Worm (Caenorhabditis elegans) whole organism, midembryonic: ENCODE results near the gene aat-3.

Experiments used
- T22C8.4 ChIP-seq: fragments of 200-800 bp; sonication (Bioruptor generic); IDR thresholded peaks from 2 replicates; pipeline ENCODE4 v1.3.6; 2022; ENCODE audit warnings: missing genetic modification characterization, missing compliant biosample characterization
- cog-1 ChIP-seq: sonication (generic microtip); optimal IDR thresholded peaks from 2 replicates; lab custom pipeline; 2016; ENCODE audit warnings: missing genetic modification characterization, missing compliant biosample characterization
- flt-1 ChIP-seq: fragments of 200-800 bp; sonication (Bioruptor generic); IDR thresholded peaks from 2 replicates; pipeline ENCODE4 v1.3.6; 2022; ENCODE audit warnings: missing genetic modification characterization, missing compliant biosample characterization
- klf-2 ChIP-seq: fragments of 200-800 bp; sonication (Bioruptor generic); conservative IDR thresholded peaks from 2 replicates; pipeline ENCODE4 v1.3.6; 2022; ENCODE audit warnings: missing genetic modification reagents, missing genetic modification characterization, missing compliant biosample characterization
- med-1 ChIP-seq: sonication (generic microtip); optimal IDR thresholded peaks from 2 replicates; lab custom pipeline; 2017; ENCODE audit warnings: missing genetic modification characterization, mild to moderate bottlenecking, missing compliant biosample characterization, antibody characterized with exemption, missing genetic modification reagents; ENCODE audit not compliant: insufficient read depth
- ref-1 ChIP-seq: fragments of 200-800 bp; sonication (Bioruptor generic); conservative IDR thresholded peaks from 2 replicates; pipeline ENCODE4 v1.3.6; 2022; ENCODE audit warnings: missing genetic modification reagents, missing genetic modification characterization, missing compliant biosample characterization
- tab-1 ChIP-seq: fragments of 200-800 bp; sonication (Bioruptor generic); IDR thresholded peaks from 2 replicates; pipeline ENCODE4 v1.3.6; 2022; ENCODE audit warnings: missing genetic modification characterization, missing compliant biosample characterization
- ztf-23 ChIP-seq: fragments of 200-800 bp; sonication (Bioruptor generic); IDR thresholded peaks from 2 replicates; pipeline ENCODE4 v1.3.6; 2022; ENCODE audit warnings: missing genetic modification reagents, missing genetic modification characterization, missing compliant biosample characterization
- ztf-29 ChIP-seq: fragments of 200-800 bp; sonication (Bioruptor generic); IDR thresholded peaks from 2 replicates; pipeline ENCODE4 v1.3.6; 2022; ENCODE audit warnings: missing genetic modification reagents, missing genetic modification characterization, missing compliant biosample characterization

Gene aat-3

ce11 chrX:2552210-2552674, at the start of gene aat-3:
Gene aat-3, plus strand, starts transcription at chrX:2552260.
- no peak for TF ChIP-seq flt-1
- TF ChIP-seq tab-1 (GFP tag; lab: Robert Waterston, UW): no peak
- 0 out of 2 replicates have a peak, but pooled peaks have one; percentile 8 for TF ChIP-seq klf-2
- 0 out of 2 replicates have a peak, but pooled peaks have one; percentile 11 for TF ChIP-seq ref-1 (GFP tag; lab: Robert Waterston, UW)
- no peak for TF ChIP-seq med-1 (GFP tag; lab: Kevin White, UChicago)
- TF ChIP-seq T22C8.4: no peak
- peak; percentile 39; the same call in 1 of the 2 replicates for TF ChIP-seq ztf-29 (GFP tag; lab: Robert Waterston, UW)
- no peak for TF ChIP-seq ztf-23 (GFP tag; lab: Robert Waterston, UW)
- TF ChIP-seq cog-1 (tag; lab: Kevin White, UChicago): no peak

ce11 chrX:2506738-2507137, 45.3 kb upstream of the aat-3 start:
- TF ChIP-seq flt-1: no peak
- no peak for TF ChIP-seq tab-1 (GFP tag; lab: Robert Waterston, UW)
- no peak for TF ChIP-seq ref-1 (GFP tag; lab: Robert Waterston, UW)
- no peak for TF ChIP-seq ztf-23 (GFP tag; lab: Robert Waterston, UW)
- TF ChIP-seq ztf-29 (GFP tag; lab: Robert Waterston, UW): no peak
- TF ChIP-seq klf-2: no peak
- no peak for TF ChIP-seq med-1 (GFP tag; lab: Kevin White, UChicago)
- TF ChIP-seq cog-1 (tag; lab: Kevin White, UChicago): no peak

- TF ChIP-seq cog-1 (tag; lab: Kevin White, UChicago) (no peak), ztf-29 (GFP tag; lab: Robert Waterston, UW) (no peak), ref-1 (GFP tag; lab: Robert Waterston, UW) (no peak), tab-1 (GFP tag; lab: Robert Waterston, UW) (no peak), flt-1 (no peak), med-1 (GFP tag; lab: Kevin White, UChicago) (no peak)
Measured at ce11 chrX:2508449-2508848, 43.6 kb upstream of the aat-3 start, which contains the start of gene K02E10.7. Gene K02E10.7, minus strand, starts transcription at chrX:2508549.

- TF ChIP-seq tab-1 (GFP tag; lab: Robert Waterston, UW) (no peak), cog-1 (tag; lab: Kevin White, UChicago) (peak; percentile 22), med-1 (GFP tag; lab: Kevin White, UChicago) (no peak), T22C8.4 (no peak)
Measured at ce11 chrX:2513667-2514198, 38.3 kb upstream of the aat-3 start.

ce11 chrX:2515224-2515623, 36.8 kb upstream of the aat-3 start, which contains the start of gene syg-1:
Gene syg-1, minus strand, starts transcription at chrX:2515324.
- no peak for TF ChIP-seq ref-1 (GFP tag; lab: Robert Waterston, UW)
- no peak for TF ChIP-seq flt-1
- no peak for TF ChIP-seq med-1 (GFP tag; lab: Kevin White, UChicago)
- TF ChIP-seq ztf-29 (GFP tag; lab: Robert Waterston, UW): no peak
- no peak for TF ChIP-seq klf-2
- no peak for TF ChIP-seq ztf-23 (GFP tag; lab: Robert Waterston, UW)
- no peak for TF ChIP-seq tab-1 (GFP tag; lab: Robert Waterston, UW)
- TF ChIP-seq T22C8.4: no peak
- no peak for TF ChIP-seq cog-1 (tag; lab: Kevin White, UChicago)

- TF ChIP-seq flt-1 (no peak), ztf-23 (GFP tag; lab: Robert Waterston, UW) (no peak), ref-1 (GFP tag; lab: Robert Waterston, UW) (no peak), tab-1 (GFP tag; lab: Robert Waterston, UW) (no peak), klf-2 (no peak), T22C8.4 (no peak), cog-1 (tag; lab: Kevin White, UChicago) (no peak), med-1 (GFP tag; lab: Kevin White, UChicago) (no peak), ztf-29 (GFP tag; lab: Robert Waterston, UW) (no peak)
Measured at ce11 chrX:2516949-2517696, 34.9 kb upstream of the aat-3 start.

ce11 chrX:2520461-2520860, 31.6 kb upstream of the aat-3 start:
- TF ChIP-seq ztf-23 (GFP tag; lab: Robert Waterston, UW) (no peak), cog-1 (tag; lab: Kevin White, UChicago) (no peak), ref-1 (GFP tag; lab: Robert Waterston, UW) (no peak), ztf-29 (GFP tag; lab: Robert Waterston, UW) (no peak), med-1 (GFP tag; lab: Kevin White, UChicago) (no peak), klf-2 (no peak), T22C8.4 (no peak), flt-1 (no peak), tab-1 (GFP tag; lab: Robert Waterston, UW) (no peak)

- TF ChIP-seq ztf-23 (GFP tag; lab: Robert Waterston, UW) (no peak), T22C8.4 (no peak), ztf-29 (GFP tag; lab: Robert Waterston, UW) (no peak), cog-1 (tag; lab: Kevin White, UChicago) (no peak), klf-2 (no peak), flt-1 (no peak), ref-1 (GFP tag; lab: Robert Waterston, UW) (no peak)
Measured at ce11 chrX:2522658-2523057, 29.4 kb upstream of the aat-3 start.

- no peak for TF ChIP-seq cog-1 (tag; lab: Kevin White, UChicago)
- TF ChIP-seq ref-1 (GFP tag; lab: Robert Waterston, UW): no peak
- TF ChIP-seq ztf-23 (GFP tag; lab: Robert Waterston, UW): no peak
- no peak for TF ChIP-seq med-1 (GFP tag; lab: Kevin White, UChicago)
Measured at ce11 chrX:2526078-2526477, 26.0 kb upstream of the aat-3 start.
